Worm (Caenorhabditis elegans): ENCODE measurements around the gene C13A2.4.

DNA sequence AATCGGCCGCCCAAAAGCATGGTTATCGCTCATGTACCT is 42.3 kb upstream of the C13A2.4 start, which contains the start of gene hpo-9:
- no peak for TF ChIP-seq W03F9.2 (tag; optimal IDR thresholded peaks at IDR 0.05)
- TF ChIP-seq him-1 (tag; optimal IDR thresholded peaks at IDR 0.05) = no peak
